Worm (Caenorhabditis elegans) whole organism, midembryonic: ENCODE data around the gene R07E5.15.

Experiments
- T22C8.4 ChIP-seq: fragments of 200-800 bp; sonication (Bioruptor generic); IDR thresholded peaks from 2 replicates; pipeline ENCODE4 v1.3.6; 2022; ENCODE audit warnings: missing genetic modification characterization, missing compliant biosample characterization
- cog-1 ChIP-seq: sonication (generic microtip); optimal IDR thresholded peaks from 2 replicates; lab custom pipeline; 2016; ENCODE audit warnings: missing genetic modification characterization, missing compliant biosample characterization
- flt-1 ChIP-seq: fragments of 200-800 bp; sonication (Bioruptor generic); IDR thresholded peaks from 2 replicates; pipeline ENCODE4 v1.3.6; 2022; ENCODE audit warnings: missing genetic modification characterization, missing compliant biosample characterization
- klf-2 ChIP-seq: fragments of 200-800 bp; sonication (Bioruptor generic); conservative IDR thresholded peaks from 2 replicates; pipeline ENCODE4 v1.3.6; 2022; ENCODE audit warnings: missing genetic modification reagents, missing genetic modification characterization, missing compliant biosample characterization
- med-1 ChIP-seq: sonication (generic microtip); optimal IDR thresholded peaks from 2 replicates; lab custom pipeline; 2017; ENCODE audit warnings: missing genetic modification characterization, mild to moderate bottlenecking, missing compliant biosample characterization, antibody characterized with exemption, missing genetic modification reagents; ENCODE audit not compliant: insufficient read depth
- ref-1 ChIP-seq: fragments of 200-800 bp; sonication (Bioruptor generic); conservative IDR thresholded peaks from 2 replicates; pipeline ENCODE4 v1.3.6; 2022; ENCODE audit warnings: missing genetic modification reagents, missing genetic modification characterization, missing compliant biosample characterization
- tab-1 ChIP-seq: fragments of 200-800 bp; sonication (Bioruptor generic); IDR thresholded peaks from 2 replicates; pipeline ENCODE4 v1.3.6; 2022; ENCODE audit warnings: missing genetic modification characterization, missing compliant biosample characterization
- ztf-23 ChIP-seq: fragments of 200-800 bp; sonication (Bioruptor generic); IDR thresholded peaks from 2 replicates; pipeline ENCODE4 v1.3.6; 2022; ENCODE audit warnings: missing genetic modification reagents, missing genetic modification characterization, missing compliant biosample characterization
- ztf-29 ChIP-seq: fragments of 200-800 bp; sonication (Bioruptor generic); IDR thresholded peaks from 2 replicates; pipeline ENCODE4 v1.3.6; 2022; ENCODE audit warnings: missing genetic modification reagents, missing genetic modification characterization, missing compliant biosample characterization

The R07E5.15 gene

DNA sequence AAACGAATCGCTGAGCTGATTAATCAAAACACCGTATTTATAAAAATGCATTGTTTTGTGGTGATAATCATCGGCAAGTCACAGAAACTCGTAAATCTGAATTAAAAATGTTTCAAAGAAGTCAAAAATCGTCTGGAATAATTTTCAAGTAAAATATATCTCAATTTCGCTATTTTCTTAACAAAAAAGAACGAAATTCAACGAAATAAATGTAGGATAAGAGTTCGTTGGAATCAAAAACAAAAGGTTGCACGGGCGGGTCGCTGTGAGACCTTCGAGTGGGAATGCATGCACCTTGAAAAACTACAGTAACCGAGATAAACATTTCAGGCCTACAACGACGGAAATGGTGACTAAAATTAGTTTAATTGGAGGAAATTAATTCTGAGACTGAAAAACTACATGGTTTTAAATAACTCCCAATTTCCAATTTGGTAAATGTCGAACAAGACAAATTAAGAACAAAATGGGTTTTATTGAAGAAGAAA lies 33.1 kb downstream of the R07E5.15 start, which contains the start of gene C28A5.1:
C28A5.1 (minus strand) TSS at position 51 of the 488 bp plus-strand sequence.
- TF ChIP-seq flt-1 (GFP tag; lab: Robert Waterston, UW), result no peak
- TF ChIP-seq ztf-23 (GFP tag; lab: Robert Waterston, UW), result no peak
- no peak for TF ChIP-seq cog-1 (tag; lab: Kevin White, UChicago)
- no peak for TF ChIP-seq med-1
- TF ChIP-seq T22C8.4 (GFP tag; lab: Robert Waterston, UW), result no peak
- no peak for TF ChIP-seq ztf-29 (GFP tag; lab: Robert Waterston, UW)
- TF ChIP-seq klf-2, result no peak
- TF ChIP-seq tab-1 (GFP tag; lab: Robert Waterston, UW), result no peak
- no peak for TF ChIP-seq ref-1

DNA sequence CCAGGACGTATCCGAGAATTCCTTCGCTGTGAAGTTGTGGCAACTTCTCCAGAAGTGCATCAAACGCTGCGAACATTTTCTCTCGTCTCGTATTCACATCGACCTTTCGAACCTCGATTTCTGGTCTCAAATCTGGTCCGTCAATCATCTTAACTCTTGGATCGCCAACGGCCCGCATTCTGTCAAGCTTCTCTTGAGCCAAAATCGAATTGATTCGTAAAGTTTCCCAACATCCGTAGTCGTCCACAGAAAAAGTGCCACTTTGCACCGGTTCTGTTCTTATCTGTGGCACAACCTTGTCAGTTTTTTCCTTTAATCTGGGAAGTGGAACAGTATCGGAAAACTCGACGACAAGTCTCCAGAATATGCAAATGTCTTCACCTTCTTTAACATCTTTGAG lies 34.0 kb downstream of the R07E5.15 start:
- TF ChIP-seq ztf-29 (GFP tag; lab: Robert Waterston, UW) (no peak), cog-1 (tag; lab: Kevin White, UChicago) (no peak), ztf-23 (GFP tag; lab: Robert Waterston, UW) (no peak), flt-1 (GFP tag; lab: Robert Waterston, UW) (no peak), T22C8.4 (GFP tag; lab: Robert Waterston, UW) (no peak), tab-1 (GFP tag; lab: Robert Waterston, UW) (no peak), klf-2 (no peak), ref-1 (no peak)

DNA sequence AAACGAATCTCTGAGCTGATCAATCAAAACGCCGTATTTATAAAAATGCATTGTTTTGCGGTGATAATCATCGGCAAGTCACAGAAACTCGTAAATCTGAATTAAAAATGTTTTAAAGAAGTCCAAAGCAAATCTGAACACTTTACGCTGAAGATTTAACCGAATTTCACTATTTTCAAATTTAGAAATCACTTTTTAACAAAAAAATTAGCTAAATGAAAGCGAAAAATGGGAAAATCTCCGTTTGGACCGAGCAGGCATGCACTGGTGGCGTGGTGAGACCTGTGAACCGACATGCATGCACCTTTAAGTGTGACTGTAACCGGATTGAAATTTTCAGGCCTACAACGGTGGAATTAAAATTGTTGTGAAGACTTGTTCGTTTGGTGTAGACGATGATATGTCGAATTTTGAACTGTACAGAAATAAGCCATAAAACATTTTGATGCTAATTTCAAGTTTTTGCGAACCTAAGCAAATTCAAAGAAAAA lies 38.3 kb downstream of the R07E5.15 start, which contains the start of gene C28A5.2:
C28A5.2 (minus strand) TSS at position 51 of the 491 bp plus-strand sequence.
- TF ChIP-seq med-1 (no peak), T22C8.4 (GFP tag; lab: Robert Waterston, UW) (no peak), tab-1 (GFP tag; lab: Robert Waterston, UW) (no peak), klf-2 (no peak)

DNA sequence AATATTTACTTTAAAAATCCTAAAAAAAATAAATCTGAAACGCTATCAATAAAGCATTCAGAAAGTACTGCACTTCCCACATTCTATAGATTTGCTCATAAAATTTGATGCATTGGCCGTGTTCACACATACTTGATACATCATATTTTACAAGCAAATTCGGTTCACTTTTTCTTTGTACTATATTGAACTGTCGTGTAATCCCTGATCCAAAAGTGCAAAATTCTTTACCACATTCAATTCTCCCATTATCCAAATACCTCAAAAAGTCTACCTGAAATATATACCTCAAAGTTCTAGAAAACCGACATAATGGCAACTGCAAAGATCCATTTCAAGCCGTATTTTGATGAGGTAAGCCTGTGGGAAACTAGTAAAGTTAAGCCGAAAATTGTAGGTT lies 40.5 kb downstream of the R07E5.15 start, which contains the start of gene nex-3:
nex-3 (plus strand) TSS at position 301 of the 400 bp plus-strand sequence.
- TF ChIP-seq ztf-29 (GFP tag; lab: Robert Waterston, UW) (no peak), cog-1 (tag; lab: Kevin White, UChicago) (no peak), ztf-23 (GFP tag; lab: Robert Waterston, UW) (no peak), T22C8.4 (GFP tag; lab: Robert Waterston, UW) (no peak), ref-1 (no peak), tab-1 (GFP tag; lab: Robert Waterston, UW) (no peak), flt-1 (GFP tag; lab: Robert Waterston, UW) (no peak), klf-2 (no peak), med-1 (no peak)

DNA sequence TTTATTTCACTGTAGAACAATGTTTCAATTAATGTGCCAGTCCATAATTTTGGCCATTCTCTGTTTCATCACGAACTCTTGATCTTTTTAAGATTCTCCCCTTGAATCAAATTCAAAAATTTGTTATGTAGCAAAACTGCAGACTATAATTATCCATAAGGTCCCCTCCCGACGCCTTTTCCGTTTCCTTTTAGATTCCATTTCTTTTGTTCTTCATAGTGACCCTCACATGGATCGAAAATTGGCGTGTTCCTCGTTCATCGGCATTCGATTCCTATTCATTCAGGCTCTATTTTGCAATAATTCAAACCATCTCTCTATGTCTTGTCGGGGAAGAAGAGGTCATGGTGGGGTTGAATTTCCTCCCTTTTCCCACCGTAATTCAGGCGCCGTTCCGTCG lies 43.2 kb downstream of the R07E5.15 start:
- TF ChIP-seq klf-2 (no peak), med-1 (no peak), ztf-23 (GFP tag; lab: Robert Waterston, UW) (no peak)

DNA sequence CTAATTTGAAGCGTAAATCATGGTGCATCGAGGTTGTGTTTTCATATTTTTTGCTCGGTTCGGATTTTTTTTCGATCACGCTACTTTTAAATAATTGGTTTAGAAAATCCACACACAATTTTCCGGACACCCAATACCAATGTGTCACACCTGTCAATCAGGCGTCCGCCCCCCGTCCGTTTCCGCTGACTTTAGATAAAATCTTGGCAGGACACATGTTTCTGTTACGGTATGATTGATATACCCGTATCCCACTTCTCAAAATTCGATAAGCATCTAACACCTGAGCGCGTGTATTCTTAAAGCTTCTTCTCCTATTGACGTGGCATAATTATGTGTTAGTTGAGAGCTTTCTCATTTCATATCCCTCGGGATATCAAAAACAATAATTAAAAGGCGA lies 46.8 kb downstream of the R07E5.15 start:
- TF ChIP-seq ztf-23 (GFP tag; lab: Robert Waterston, UW) (no peak), med-1 (no peak), tab-1 (GFP tag; lab: Robert Waterston, UW) (no peak), ztf-29 (GFP tag; lab: Robert Waterston, UW) (no peak), flt-1 (GFP tag; lab: Robert Waterston, UW) (no peak), cog-1 (tag; lab: Kevin White, UChicago) (no peak), klf-2 (no peak), ref-1 (no peak), T22C8.4 (GFP tag; lab: Robert Waterston, UW) (no peak)

DNA sequence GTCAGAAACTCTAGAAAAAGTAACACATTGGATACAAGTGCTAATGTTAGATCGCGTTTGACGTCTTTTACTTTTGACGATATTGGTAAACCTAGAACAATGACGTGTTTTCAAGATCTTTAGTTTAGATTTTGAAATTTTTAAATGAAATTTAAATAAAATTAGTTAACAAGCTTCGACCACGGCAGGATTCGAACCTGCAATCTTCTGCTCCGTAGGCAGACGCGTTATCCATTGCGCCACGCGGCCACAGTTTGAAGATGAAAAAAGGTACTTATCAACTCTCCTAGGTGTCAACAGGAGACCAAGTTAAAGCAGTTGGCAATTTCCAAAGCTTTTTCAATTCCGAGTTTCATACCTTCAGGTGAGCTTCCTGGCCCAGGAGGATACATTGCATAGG lies 48.1 kb downstream of the R07E5.15 start:
- no peak for TF ChIP-seq cog-1 (tag; lab: Kevin White, UChicago)
- TF ChIP-seq T22C8.4 (GFP tag; lab: Robert Waterston, UW), result no peak
- no peak for TF ChIP-seq flt-1 (GFP tag; lab: Robert Waterston, UW)
- TF ChIP-seq tab-1 (GFP tag; lab: Robert Waterston, UW), result no peak
- TF ChIP-seq ztf-23 (GFP tag; lab: Robert Waterston, UW), result no peak

DNA sequence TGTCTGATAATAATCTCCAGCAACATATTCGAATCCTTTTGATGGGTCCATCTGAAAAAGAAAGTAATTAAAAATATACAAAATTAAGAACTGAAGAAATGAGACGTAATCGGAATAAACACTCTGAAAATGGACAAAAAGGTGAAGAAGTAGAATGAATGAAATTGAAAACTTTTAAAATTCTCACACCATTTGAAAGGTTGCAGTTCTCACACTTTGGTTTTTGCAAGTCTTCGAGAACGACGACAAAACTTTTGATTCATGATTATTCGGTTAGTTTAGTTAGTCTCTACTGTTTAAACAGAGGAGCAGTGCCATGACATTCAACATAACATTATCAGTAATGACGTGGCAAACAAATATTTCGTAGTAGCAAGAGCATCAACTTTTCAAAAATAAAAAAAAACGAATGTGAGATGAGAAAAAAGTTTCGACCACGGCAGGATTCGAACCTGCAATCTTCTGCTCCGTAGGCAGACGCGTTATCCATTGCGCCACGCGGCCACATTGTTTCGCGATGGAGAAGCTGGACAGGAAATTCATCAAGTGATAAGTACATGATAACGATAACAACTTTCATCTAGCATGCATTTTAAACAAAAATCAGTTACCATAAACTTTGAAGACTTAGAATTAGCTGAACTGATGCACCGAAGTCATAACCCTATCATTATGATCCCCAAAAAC lies 48.8 kb downstream of the R07E5.15 start, which contains the start of gene ceh-43:
ceh-43 (minus strand) TSS at position 51 of the 687 bp plus-strand sequence.
- TF ChIP-seq flt-1 (GFP tag; lab: Robert Waterston, UW) (no peak), klf-2 (no peak), cog-1 (tag; lab: Kevin White, UChicago) (no peak), T22C8.4 (GFP tag; lab: Robert Waterston, UW) (no peak), ztf-29 (GFP tag; lab: Robert Waterston, UW) (no peak), tab-1 (GFP tag; lab: Robert Waterston, UW) (no peak), ztf-23 (GFP tag; lab: Robert Waterston, UW) (no peak)

DNA sequence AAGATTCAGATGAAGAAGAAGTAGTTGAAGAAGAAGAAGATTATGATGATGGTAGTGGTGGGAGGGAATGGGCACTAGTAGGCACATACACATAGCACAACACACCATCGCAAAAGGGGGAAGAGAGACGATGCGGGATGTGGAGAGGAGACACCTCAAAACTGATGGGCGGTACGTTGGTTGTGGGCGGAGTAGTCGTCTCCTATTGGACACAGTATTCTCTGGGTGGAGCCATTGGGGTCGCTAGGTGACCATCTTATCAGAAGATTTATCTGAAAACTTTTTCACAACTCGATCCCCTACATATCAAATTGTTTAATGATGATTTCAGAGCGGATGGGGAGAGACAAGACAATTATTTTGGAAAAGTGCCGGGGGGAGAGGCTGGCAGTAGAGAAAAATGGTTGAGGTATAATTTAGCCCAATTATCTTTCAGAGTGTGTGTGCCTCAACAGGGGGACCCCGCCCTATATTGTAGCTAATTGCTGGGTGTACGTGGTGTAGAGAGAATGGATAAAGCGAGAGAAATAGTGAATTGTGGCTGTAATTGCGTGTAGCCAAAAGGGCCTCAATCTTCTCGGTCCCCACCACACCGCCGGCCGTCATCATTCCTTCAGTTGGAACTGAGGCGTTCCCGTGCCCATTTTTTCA lies 49.7 kb downstream of the R07E5.15 start:
- TF ChIP-seq ref-1 (no peak), cog-1 (tag; lab: Kevin White, UChicago) (no peak), flt-1 (GFP tag; lab: Robert Waterston, UW) (0 out of 2 replicates have a peak, but pooled peaks have one; percentile 13), med-1 (no peak), ztf-29 (GFP tag; lab: Robert Waterston, UW) (no peak), ztf-23 (GFP tag; lab: Robert Waterston, UW) (0 out of 2 replicates have a peak, but pooled peaks have one; percentile 5), tab-1 (GFP tag; lab: Robert Waterston, UW) (peak; percentile 49; the same call in 1 of the 2 replicates)
